1 fruit fly cellular context compared by ENCODE assay signal in the genomic region with DNA sequence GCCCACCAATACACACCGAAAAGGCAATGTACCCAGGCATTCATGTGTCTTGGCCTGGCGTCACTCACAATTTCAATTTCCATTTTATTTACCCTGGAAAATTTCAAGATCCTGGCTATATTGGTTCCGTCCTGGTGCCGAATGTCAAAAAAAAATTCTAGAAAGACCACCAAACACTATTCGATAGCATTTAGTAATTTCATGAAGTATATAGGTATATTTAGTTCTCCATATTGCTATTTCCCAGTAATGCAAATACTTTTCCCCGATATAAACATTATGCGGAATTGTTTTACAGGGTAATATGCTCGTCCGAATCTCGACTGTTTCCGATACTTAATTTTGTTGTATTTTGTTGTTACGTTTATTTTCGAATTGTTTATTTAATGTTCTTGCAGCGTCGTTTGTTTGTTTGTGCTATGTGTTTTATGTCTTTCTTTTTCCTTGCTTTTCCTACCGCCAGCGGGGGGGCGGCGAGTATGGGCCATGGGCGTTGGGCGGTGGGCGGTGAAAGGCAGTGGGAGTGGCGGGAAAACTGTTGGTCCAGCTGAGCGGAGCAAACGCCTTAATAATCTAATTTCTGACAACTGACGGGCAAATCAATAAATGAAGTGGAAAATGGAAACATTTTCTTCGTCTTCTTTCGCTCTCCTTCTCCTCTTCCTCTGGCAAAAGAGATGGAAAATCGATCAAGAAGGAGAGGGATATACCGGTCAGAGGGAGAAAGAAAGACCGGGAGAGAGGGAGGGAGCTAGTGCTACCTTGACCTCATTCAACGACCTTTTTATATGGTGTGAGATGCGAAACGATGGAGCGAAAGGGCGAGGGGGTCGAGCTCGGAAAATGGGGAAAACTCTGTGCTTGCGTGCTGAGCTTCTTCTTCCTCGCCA.
TF ChIP-seq lines count a peak whose summit lies in the region.

No protein-coding gene starts in this region.

TF ChIP-seq in whole organism, embryonic, 481 proteins besides CTCF, POLR2A, EP300 and RAD21 (continued from another document and continues in another):
- TF ChIP-seq CG15073 (GFP tag; optimal IDR thresholded peaks at IDR 0.05; lab: Kevin White, UChicago) (peak; percentile 8), Side (GFP tag; optimal IDR thresholded peaks at IDR 0.05; lab: Kevin White, UChicago) (peak; percentile 58), vnd (GFP tag; IDR thresholded peaks at IDR 0.05; lab: Robert Waterston, UW; ENCODE audit: partially characterized antibody) (no peak), CG15269 (tag; optimal IDR thresholded peaks at IDR 0.05; lab: Kevin White, UChicago) (peak; percentile 57), CG7963 (GFP tag; IDR thresholded peaks at IDR 0.05; lab: Robert Waterston, UW; ENCODE audit: partially characterized antibody) (no peak), CG1529 (GFP tag; optimal IDR thresholded peaks at IDR 0.05; lab: Kevin White, UChicago) (peak; percentile 43), Deaf1 (tag; optimal IDR thresholded peaks at IDR 0.05; lab: Kevin White, UChicago) (no peak), lmd (GFP tag; IDR thresholded peaks at IDR 0.05; lab: Robert Waterston, UW) (peak; percentile 62), fd64A (GFP tag; optimal IDR thresholded peaks at IDR 0.05; lab: Kevin White, UChicago) (no peak), CG7271 (tag; optimal IDR thresholded peaks at IDR 0.05; lab: Kevin White, UChicago) (no peak), CG14014 (GFP tag; IDR thresholded peaks at IDR 0.05; lab: Robert Waterston, UW) (0 out of 2 replicates have a peak, but pooled peaks have one; percentile 26), Xbp1 (GFP tag; optimal IDR thresholded peaks at IDR 0.05; lab: Kevin White, UChicago) (peak; percentile 72), Med (GFP tag; lab: Kevin White, UChicago) (peak; percentile 91), CG4282 (GFP tag; optimal IDR thresholded peaks at IDR 0.05; lab: Kevin White, UChicago) (no peak), CG10565 (GFP tag; optimal IDR thresholded peaks at IDR 0.05; lab: Kevin White, UChicago) (no peak), CG5245 (GFP tag; optimal IDR thresholded peaks at IDR 0.05; lab: Kevin White, UChicago) (peak; percentile 39), peb (GFP tag; IDR thresholded peaks at IDR 0.05; lab: Robert Waterston, UW) (0 out of 2 replicates have a peak, but pooled peaks have one; percentile 16), da (GFP tag; optimal IDR thresholded peaks at IDR 0.05; lab: Kevin White, UChicago) (no peak), CG34376 (GFP tag; optimal IDR thresholded peaks at IDR 0.05; lab: Kevin White, UChicago) (no peak), sna (GFP tag; IDR thresholded peaks at IDR 0.05; lab: Robert Waterston, UW; ENCODE audit: partially characterized antibody) (no peak), CG12769 (tag; optimal IDR thresholded peaks at IDR 0.05; lab: Kevin White, UChicago) (peak; percentile 12), CG2202 (tag; optimal IDR thresholded peaks at IDR 0.05; lab: Kevin White, UChicago) (peak; percentile 34), CG11696 (GFP tag; IDR thresholded peaks at IDR 0.05; lab: Robert Waterston, UW) (no peak), CG2120 (GFP tag; optimal IDR thresholded peaks at IDR 0.05; lab: Kevin White, UChicago) (peak; percentile 73), CG10267 (tag; optimal IDR thresholded peaks at IDR 0.05; lab: Kevin White, UChicago) (peak; percentile 54), ro (GFP tag; IDR thresholded peaks at IDR 0.05; lab: Robert Waterston, UW) (no peak), PHDP (tag; optimal IDR thresholded peaks at IDR 0.05; lab: Kevin White, UChicago) (peak; percentile 70), CG4617 (GFP tag; optimal IDR thresholded peaks at IDR 0.05; lab: Kevin White, UChicago; ENCODE audit: borderline replicate concordance) (no peak), repo (GFP tag; optimal IDR thresholded peaks at IDR 0.05; lab: Kevin White, UChicago) (peak; percentile 4), CG3726 (GFP tag; IDR thresholded peaks at IDR 0.05; lab: Robert Waterston, UW) (peak; percentile 56; the same call in 1 of the 3 replicates), Mad (GFP tag; optimal IDR thresholded peaks at IDR 0.05; lab: Kevin White, UChicago) (peak; percentile 4), CG3163 (GFP tag; optimal IDR thresholded peaks at IDR 0.05; lab: Kevin White, UChicago) (peak; percentile 21), Blimp-1 (GFP tag; optimal IDR thresholded peaks at IDR 0.05; lab: Kevin White, UChicago) (peak; percentile 70), Ada2b (GFP tag; IDR thresholded peaks at IDR 0.05; lab: Robert Waterston, UW) (peak; percentile 70), CG1233 (GFP tag; optimal IDR thresholded peaks at IDR 0.05; lab: Kevin White, UChicago) (peak; percentile 36), CG4730 (GFP tag; IDR thresholded peaks at IDR 0.05; lab: Robert Waterston, UW) (no peak), CG13775 (GFP tag; optimal IDR thresholded peaks at IDR 0.05; lab: Kevin White, UChicago) (peak; percentile 63), CG10543 (GFP tag; optimal IDR thresholded peaks at IDR 0.05; lab: Kevin White, UChicago) (no peak), CG4854 (GFP tag; optimal IDR thresholded peaks at IDR 0.05; lab: Kevin White, UChicago) (peak; percentile 20), Ssrp (tag; optimal IDR thresholded peaks at IDR 0.05; lab: Kevin White, UChicago) (peak; percentile 71), Pdp1 (GFP tag; optimal IDR thresholded peaks at IDR 0.05; lab: Kevin White, UChicago) (peak; percentile 35 to 54), odd (GFP tag; optimal IDR thresholded peaks at IDR 0.05; lab: Kevin White, UChicago) (peak; percentile 44), Nf-YA (GFP tag; IDR thresholded peaks at IDR 0.05; lab: Robert Waterston, UW) (no peak), sd (tag; optimal IDR thresholded peaks at IDR 0.05; lab: Kevin White, UChicago) (peak; percentile 17), ftz-f1 (GFP tag; optimal IDR thresholded peaks at IDR 0.05; lab: Kevin White, UChicago) (peak; percentile 17), lola (GFP tag; optimal IDR thresholded peaks at IDR 0.05; lab: Kevin White, UChicago) (peak in 1 of 3 experiments; percentile 72), CG9437 (GFP tag; optimal IDR thresholded peaks at IDR 0.05; lab: Kevin White, UChicago) (peak; percentile 37), zfh2 (GFP tag; optimal IDR thresholded peaks at IDR 0.05; lab: Kevin White, UChicago) (peak; percentile 40), Fer2 (tag; optimal IDR thresholded peaks at IDR 0.05; lab: Kevin White, UChicago) (no peak), Oli (tag; optimal IDR thresholded peaks at IDR 0.05; lab: Kevin White, UChicago) (peak; percentile 67), Adf1 (GFP tag; IDR thresholded peaks at IDR 0.05; lab: Robert Waterston, UW) (no peak), shn (GFP tag; optimal IDR thresholded peaks at IDR 0.05; lab: Kevin White, UChicago) (peak; percentile 72), CG14710 (tag; optimal IDR thresholded peaks at IDR 0.05; lab: Kevin White, UChicago) (peak; percentile 47), CG8924 (tag; optimal IDR thresholded peaks at IDR 0.05; lab: Kevin White, UChicago) (peak; percentile 76), Ets97D (GFP tag; optimal IDR thresholded peaks at IDR 0.05; lab: Kevin White, UChicago) (no peak), CG16813 (GFP tag; IDR thresholded peaks at IDR 0.05; lab: Robert Waterston, UW; ENCODE audit: partially characterized antibody) (no peak), D19B (GFP tag; optimal IDR thresholded peaks at IDR 0.05; lab: Kevin White, UChicago) (peak; percentile 97), CG16815 (GFP tag; optimal IDR thresholded peaks at IDR 0.05; lab: Kevin White, UChicago) (peak; percentile 49), pho (GFP tag; optimal IDR thresholded peaks at IDR 0.05; lab: Kevin White, UChicago) (peak; percentile 44), Tbp (GFP tag; optimal IDR thresholded peaks at IDR 0.05; lab: Kevin White, UChicago) (no peak), ranshi (GFP tag; IDR thresholded peaks at IDR 0.05; lab: Robert Waterston, UW) (no peak), CG7357 (GFP tag; IDR thresholded peaks at IDR 0.05; lab: Robert Waterston, UW) (0 out of 3 replicates have a peak, but pooled peaks have one; percentile 11), lbe (GFP tag; optimal IDR thresholded peaks at IDR 0.05; lab: Kevin White, UChicago) (no peak), CG17829 (tag; optimal IDR thresholded peaks at IDR 0.05; lab: Kevin White, UChicago) (peak; percentile 47), Optix (GFP tag; IDR thresholded peaks at IDR 0.05; lab: Robert Waterston, UW) (peak; percentile 27; the same call in 1 of the 3 replicates), CG9876 (GFP tag; optimal IDR thresholded peaks at IDR 0.05; lab: Kevin White, UChicago) (no peak), CG13123 (GFP tag; optimal IDR thresholded peaks at IDR 0.05; lab: Kevin White, UChicago) (no peak), Jarid2 (GFP tag; optimal IDR thresholded peaks at IDR 0.05; lab: Kevin White, UChicago) (no peak), NC2α (GFP tag; optimal IDR thresholded peaks at IDR 0.05; lab: Kevin White, UChicago) (peak; percentile 23), chif (GFP tag; optimal IDR thresholded peaks at IDR 0.05; lab: Kevin White, UChicago) (peak; percentile 30 to 71), hbn (GFP tag; IDR thresholded peaks at IDR 0.05; lab: Robert Waterston, UW; ENCODE audit: partially characterized antibody) (no peak), jigr1 (GFP tag; IDR thresholded peaks at IDR 0.05; lab: Robert Waterston, UW) (no peak), Lpt (GFP tag; optimal IDR thresholded peaks at IDR 0.05; lab: Kevin White, UChicago) (no peak), dmrt11E (tag; optimal IDR thresholded peaks at IDR 0.05; lab: Kevin White, UChicago) (peak; percentile 64), bsh (GFP tag; optimal IDR thresholded peaks at IDR 0.05; lab: Kevin White, UChicago) (peak in 1 of 2 experiments; percentile 70), pnt (GFP tag; optimal IDR thresholded peaks at IDR 0.05; lab: Kevin White, UChicago) (peak; percentile 52), CG6689 (GFP tag; IDR thresholded peaks at IDR 0.05; lab: Robert Waterston, UW) (peak; percentile 50; the same call in 1 of the 2 replicates), CG8359 (GFP tag; optimal IDR thresholded peaks at IDR 0.05; lab: Kevin White, UChicago; ENCODE audit: borderline replicate concordance) (peak; percentile 6), pros (GFP tag; optimal IDR thresholded peaks at IDR 0.05; lab: Kevin White, UChicago) (no peak), CG1603 (tag; optimal IDR thresholded peaks at IDR 0.05; lab: Kevin White, UChicago) (peak; percentile 66), klu (GFP tag; IDR thresholded peaks at IDR 0.05; lab: Robert Waterston, UW) (no peak), CG30020 (tag; optimal IDR thresholded peaks at IDR 0.05; lab: Kevin White, UChicago) (no peak), CG34224 (GFP tag; IDR thresholded peaks at IDR 0.05; lab: Robert Waterston, UW; ENCODE audit: partially characterized antibody) (no peak), CG4328 (GFP tag; optimal IDR thresholded peaks at IDR 0.05; lab: Kevin White, UChicago) (no peak), crp (GFP tag; optimal IDR thresholded peaks at IDR 0.05; lab: Kevin White, UChicago) (no peak), CG13287 (GFP tag; IDR thresholded peaks at IDR 0.05; lab: Robert Waterston, UW; ENCODE audit: partially characterized antibody) (no peak), CG10654 (GFP tag; optimal IDR thresholded peaks at IDR 0.05; lab: Kevin White, UChicago) (peak; percentile 6), Hand (GFP tag; optimal IDR thresholded peaks at IDR 0.05; lab: Kevin White, UChicago) (no peak), Hmr (GFP tag; optimal IDR thresholded peaks at IDR 0.05; lab: Kevin White, UChicago) (peak; percentile 36), gem (tag; optimal IDR thresholded peaks at IDR 0.05; lab: Kevin White, UChicago) (peak; percentile 81), CG16779 (GFP tag; IDR thresholded peaks at IDR 0.05; lab: Robert Waterston, UW) (no peak), cg (GFP tag; optimal IDR thresholded peaks at IDR 0.05; lab: Kevin White, UChicago) (no peak), dysf (GFP tag; IDR thresholded peaks at IDR 0.05; lab: Robert Waterston, UW) (peak; percentile 63; the same call in 2 of the 3 replicates), Myb (GFP tag; optimal IDR thresholded peaks at IDR 0.05; lab: Kevin White, UChicago) (peak; percentile 32), CG11695 (GFP tag; IDR thresholded peaks at IDR 0.05; lab: Robert Waterston, UW) (peak; percentile 69; the same call in 2 of the 3 replicates), btn (GFP tag; optimal IDR thresholded peaks at IDR 0.05; lab: Kevin White, UChicago) (no peak), CG18619 (GFP tag; optimal IDR thresholded peaks at IDR 0.05; lab: Kevin White, UChicago) (peak; percentile 36), croc (GFP tag; conservative IDR thresholded peaks at IDR 0.05; lab: Robert Waterston, UW) (no peak), CG13894 (tag; optimal IDR thresholded peaks at IDR 0.05; lab: Kevin White, UChicago) (no peak), CG13424 (tag; optimal IDR thresholded peaks at IDR 0.05; lab: Kevin White, UChicago) (peak; percentile 66), CG8944 (GFP tag; optimal IDR thresholded peaks at IDR 0.05; lab: Kevin White, UChicago) (peak; percentile 43), Hmx (GFP tag; optimal IDR thresholded peaks at IDR 0.05; lab: Kevin White, UChicago) (no peak), CG8281 (tag; optimal IDR thresholded peaks at IDR 0.05; lab: Kevin White, UChicago) (peak; percentile 1), aop (GFP tag; IDR thresholded peaks at IDR 0.05; lab: Robert Waterston, UW) (no peak), chn (GFP tag; optimal IDR thresholded peaks at IDR 0.05; lab: Kevin White, UChicago) (peak; percentile 51), CG12155 (GFP tag; optimal IDR thresholded peaks at IDR 0.05; lab: Kevin White, UChicago) (peak; percentile 48), CG10462 (GFP tag; optimal IDR thresholded peaks at IDR 0.05; lab: Kevin White, UChicago) (peak; percentile 10), p53 (GFP tag; optimal IDR thresholded peaks at IDR 0.05; lab: Kevin White, UChicago) (no peak), pum (GFP tag; optimal IDR thresholded peaks at IDR 0.05; lab: Kevin White, UChicago) (peak; percentile 39), scrt (GFP tag; optimal IDR thresholded peaks at IDR 0.05; lab: Kevin White, UChicago) (peak; percentile 39), zen (tag; optimal IDR thresholded peaks at IDR 0.05; lab: Kevin White, UChicago) (peak; percentile 10), CG6654 (GFP tag; optimal IDR thresholded peaks at IDR 0.05; lab: Kevin White, UChicago) (no peak), wek (GFP tag; optimal IDR thresholded peaks at IDR 0.05; lab: Kevin White, UChicago) (no peak), TFAM (GFP tag; optimal IDR thresholded peaks at IDR 0.05; lab: Kevin White, UChicago) (no peak), Max (GFP tag; optimal IDR thresholded peaks at IDR 0.05; lab: Kevin White, UChicago) (peak; percentile 43), Hsf (GFP tag; optimal IDR thresholded peaks at IDR 0.05; lab: Kevin White, UChicago) (peak; percentile 69), NfI (GFP tag; optimal IDR thresholded peaks at IDR 0.05; lab: Kevin White, UChicago) (peak; percentile 49), nerfin-1 (tag; optimal IDR thresholded peaks at IDR 0.05; lab: Kevin White, UChicago) (peak; percentile 42), MTF-1 (GFP tag; optimal IDR thresholded peaks at IDR 0.05; lab: Kevin White, UChicago; ENCODE audit: borderline replicate concordance) (no peak), CG2712 (tag; optimal IDR thresholded peaks at IDR 0.05; lab: Kevin White, UChicago) (peak; percentile 62)
